Worm (Caenorhabditis elegans): ENCODE results near the gene T06D4.2.

ce11 chrII:3340818-3341217 is 44.9 kb downstream of the T06D4.2 start:
- TF ChIP-seq elt-1 (tag; optimal IDR thresholded peaks at IDR 0.05; ENCODE audit: borderline replicate concordance, insufficient read depth), result no peak
- no peak for TF ChIP-seq sptf-1 (tag; optimal IDR thresholded peaks at IDR 0.05)
- TF ChIP-seq ceh-39 (tag; optimal IDR thresholded peaks at IDR 0.05), result no peak
- TF ChIP-seq ceh-43 (GFP tag; optimal IDR thresholded peaks at IDR 0.05), result no peak
- no peak for TF ChIP-seq lin-13 (tag; optimal IDR thresholded peaks at IDR 0.05)
- no peak for TF ChIP-seq ham-2 (GFP tag; optimal IDR thresholded peaks at IDR 0.05)
- TF ChIP-seq unc-62 (GFP tag; optimal IDR thresholded peaks at IDR 0.05), result no peak
- TF ChIP-seq blmp-1 (tag; optimal IDR thresholded peaks at IDR 0.05), result no peak
- TF ChIP-seq elt-3 (tag; optimal IDR thresholded peaks at IDR 0.05), result no peak
- no peak for TF ChIP-seq mls-2 (tag; optimal IDR thresholded peaks at IDR 0.05)
- no peak for TF ChIP-seq zip-8 (tag; optimal IDR thresholded peaks at IDR 0.05)
